Worm (Caenorhabditis elegans) whole organism, L4/young adult: ENCODE data around the gene ttr-19.
A peak's percentile ranks its signal among the peaks of the same experiment; 100 is the strongest.

ENCODE experiments used
- W03F9.2 ChIP-seq: fragments of 150-350 bp; optimal IDR thresholded peaks from 2 replicates; lab custom pipeline; 2014; ENCODE audit warnings: missing biosample characterization, missing genetic modification characterization
- dao-5 ChIP-seq: sonication (generic microtip); optimal IDR thresholded peaks from 2 replicates; lab custom pipeline; 2016; ENCODE audit warnings: missing genotype, missing genetic modification characterization, moderate library complexity, missing compliant biosample characterization
- him-1 ChIP-seq: sonication (generic microtip); optimal IDR thresholded peaks from 2 replicates; lab custom pipeline; 2016; ENCODE audit warnings: missing genotype, missing genetic modification reagents, missing genetic modification characterization, missing compliant biosample characterization

ttr-19 gene

DNA sequence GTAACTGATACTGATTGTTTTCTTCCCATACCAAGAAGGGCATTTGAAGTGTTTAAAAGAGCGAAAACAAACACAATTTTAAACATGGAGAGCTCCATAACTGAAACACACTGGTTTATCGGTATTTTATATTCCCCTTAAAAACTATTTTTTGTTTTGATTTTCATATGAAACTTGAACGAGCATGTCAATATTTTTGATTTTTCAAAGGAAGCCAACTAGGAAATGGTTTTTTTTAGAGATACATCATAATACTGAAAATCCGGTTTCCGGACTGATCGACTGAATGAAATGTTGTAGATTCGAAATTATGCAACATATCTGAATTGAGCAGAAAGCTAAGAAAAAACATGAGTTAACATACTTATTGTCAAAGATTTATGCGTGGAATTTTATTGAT, at the start of gene ttr-19:
Gene ttr-19 (minus strand): TSS at position 101 of the 400 bp plus-strand sequence.
- TF ChIP-seq dao-5 (tag; lab: Kevin White, UChicago) (no peak), him-1 (no peak), W03F9.2 (tag; lab: Kevin White, UChicago) (no peak)

DNA sequence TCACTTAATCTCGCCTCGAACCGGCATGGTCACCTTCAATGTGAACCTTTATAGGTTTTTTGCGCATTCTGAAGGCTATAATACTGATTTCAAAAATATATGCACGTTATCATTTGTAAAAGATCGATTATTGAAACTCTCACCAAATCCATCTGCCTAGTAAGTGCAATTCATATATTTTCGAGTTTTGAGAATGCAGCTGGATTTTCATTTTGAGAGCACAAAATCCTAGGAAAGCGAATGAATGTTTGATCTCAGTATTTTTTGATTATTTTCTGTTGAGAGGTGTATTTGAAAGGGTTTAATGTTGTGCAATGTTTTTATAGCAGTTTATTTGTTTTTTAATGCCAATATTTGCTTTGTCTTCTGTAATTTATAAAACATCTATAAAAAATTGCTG, 48.8 kb upstream of the ttr-19 start:
- TF ChIP-seq dao-5 (tag; lab: Kevin White, UChicago) (no peak), him-1 (no peak), W03F9.2 (tag; lab: Kevin White, UChicago) (no peak)

DNA sequence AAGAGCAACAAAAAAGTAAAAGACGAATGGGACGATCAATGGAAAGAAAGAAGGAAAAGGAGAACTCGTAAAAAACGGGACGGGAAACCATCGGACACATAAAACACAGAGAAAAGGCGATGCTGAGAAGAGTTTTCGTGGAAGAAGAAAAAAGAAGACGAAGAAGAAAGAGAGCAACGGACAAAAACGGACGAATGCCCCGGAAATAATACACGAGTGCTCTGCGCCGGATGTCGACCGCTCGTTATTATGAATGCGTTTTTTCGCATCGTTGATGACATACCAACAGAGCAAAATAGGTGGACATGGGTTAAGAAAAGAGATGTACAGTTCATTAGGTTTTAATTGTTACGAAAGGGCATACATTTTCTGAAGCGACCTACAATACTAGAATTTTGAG, 48.4 kb upstream of the ttr-19 start, which contains the start of gene Y22F5A.11:
Gene Y22F5A.11 (minus strand): TSS at position 28 of the 400 bp plus-strand sequence.
- no peak for TF ChIP-seq W03F9.2 (tag; lab: Kevin White, UChicago)
- TF ChIP-seq him-1 = no peak
- no peak for TF ChIP-seq dao-5 (tag; lab: Kevin White, UChicago)

DNA sequence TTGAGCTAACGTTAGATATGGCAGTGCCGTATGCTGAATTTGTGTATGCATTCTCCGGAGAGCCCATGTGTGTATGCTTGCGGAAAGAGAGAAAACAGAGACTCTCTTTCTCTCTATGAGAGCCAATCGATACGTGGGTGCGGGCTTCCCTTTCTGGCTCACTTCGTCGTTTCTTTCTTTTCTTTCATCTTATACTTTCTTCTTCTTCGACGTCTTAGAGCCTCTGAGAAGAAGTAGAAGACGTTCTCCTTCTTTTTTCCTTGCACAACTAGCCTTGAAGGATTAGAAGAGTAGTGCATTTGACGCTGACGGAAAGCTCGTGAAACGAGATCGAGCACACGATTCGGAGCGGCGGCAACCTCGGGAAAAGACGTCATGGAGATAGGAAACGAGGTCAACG, 46.6 kb upstream of the ttr-19 start:
- TF ChIP-seq him-1 (peak; percentile 46), dao-5 (tag; lab: Kevin White, UChicago) (no peak)

DNA sequence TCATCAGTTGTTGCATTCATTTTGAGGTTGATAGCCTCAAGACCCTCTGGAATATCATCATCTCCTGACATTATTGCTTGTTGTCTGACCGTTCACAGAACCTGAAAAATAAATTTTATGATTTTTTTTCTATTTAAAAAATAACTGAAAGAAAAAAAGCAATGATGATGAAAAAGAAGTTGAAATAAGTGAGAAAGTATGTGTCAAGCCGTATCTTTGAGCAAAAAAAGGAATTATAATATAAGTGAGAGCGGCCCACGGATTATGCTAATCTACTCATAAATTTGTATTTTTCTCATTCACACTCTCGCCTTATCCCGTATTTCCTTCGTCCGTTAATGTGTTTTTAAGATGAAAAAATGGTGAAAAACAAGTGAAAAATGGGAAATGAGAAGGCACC, 43.0 kb upstream of the ttr-19 start, which contains the start of gene ric-4:
Gene ric-4 (minus strand): TSS at position 101 of the 400 bp plus-strand sequence.
- TF ChIP-seq dao-5 (tag; lab: Kevin White, UChicago) = no peak
- no peak for TF ChIP-seq W03F9.2 (tag; lab: Kevin White, UChicago)
- TF ChIP-seq him-1 = no peak

DNA sequence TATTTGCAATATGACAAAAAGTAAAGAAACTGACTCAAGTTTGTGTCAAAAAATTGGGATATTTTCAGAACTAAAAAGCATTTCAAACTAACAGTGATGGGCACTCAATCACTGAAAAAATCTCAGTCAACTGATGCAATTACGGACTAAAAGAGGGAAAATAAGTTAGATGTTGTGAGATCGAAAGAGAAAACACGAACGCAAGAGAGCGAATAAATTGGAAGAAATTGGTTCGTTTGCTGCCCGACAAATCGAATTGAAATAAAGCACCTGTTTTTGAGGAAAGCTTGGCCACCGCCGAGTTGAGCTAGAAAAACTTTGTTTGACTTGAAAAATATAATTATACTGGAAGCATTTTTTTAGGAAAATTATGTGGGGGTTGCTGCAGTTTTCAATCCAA, 38.8 kb upstream of the ttr-19 start:
- TF ChIP-seq dao-5 (tag; lab: Kevin White, UChicago) = no peak
- TF ChIP-seq W03F9.2 (tag; lab: Kevin White, UChicago) = no peak

DNA sequence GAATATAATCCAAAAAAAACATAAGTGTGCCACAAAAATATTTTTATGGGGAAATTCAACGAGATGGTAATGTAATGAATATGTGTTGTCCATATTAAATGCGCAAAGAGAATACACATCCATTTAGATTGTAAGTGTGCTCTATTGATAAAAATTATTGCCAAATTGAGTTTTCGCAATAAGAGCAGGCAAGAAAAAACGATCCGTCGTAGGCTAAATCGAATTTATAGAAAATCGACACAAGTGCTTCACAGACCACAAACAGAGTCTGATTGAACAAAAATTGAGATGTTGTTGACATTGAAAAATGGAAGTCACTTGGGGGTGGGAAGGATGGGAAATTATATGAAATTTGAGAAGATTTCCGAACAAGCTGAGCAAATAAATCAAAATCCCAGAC, 37.8 kb upstream of the ttr-19 start:
- TF ChIP-seq dao-5 (tag; lab: Kevin White, UChicago) (no peak), W03F9.2 (tag; lab: Kevin White, UChicago) (no peak), him-1 (no peak)

DNA sequence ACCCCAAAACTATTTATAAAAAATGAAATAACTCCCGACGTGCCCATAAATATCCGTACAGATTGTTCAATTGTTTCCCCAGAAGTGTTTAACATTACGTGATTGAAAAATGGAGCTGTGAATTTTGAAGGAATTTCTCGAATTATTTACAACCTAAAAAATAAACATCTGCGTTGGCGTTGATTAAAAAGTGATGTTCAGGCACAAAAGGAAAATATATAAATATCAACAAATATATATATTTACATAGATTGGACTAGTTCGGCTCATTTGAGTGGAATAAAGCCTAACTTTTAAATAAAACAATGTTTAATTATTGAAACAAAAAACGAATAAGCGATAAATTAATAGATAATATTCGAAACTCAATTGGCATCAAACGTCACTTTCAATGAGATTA, 33.2 kb upstream of the ttr-19 start, which contains the start of gene sri-18:
Gene sri-18 (minus strand): TSS at position 101 of the 400 bp plus-strand sequence.
- TF ChIP-seq him-1 (peak; percentile 15), W03F9.2 (tag; lab: Kevin White, UChicago) (no peak), dao-5 (tag; lab: Kevin White, UChicago) (no peak)

DNA sequence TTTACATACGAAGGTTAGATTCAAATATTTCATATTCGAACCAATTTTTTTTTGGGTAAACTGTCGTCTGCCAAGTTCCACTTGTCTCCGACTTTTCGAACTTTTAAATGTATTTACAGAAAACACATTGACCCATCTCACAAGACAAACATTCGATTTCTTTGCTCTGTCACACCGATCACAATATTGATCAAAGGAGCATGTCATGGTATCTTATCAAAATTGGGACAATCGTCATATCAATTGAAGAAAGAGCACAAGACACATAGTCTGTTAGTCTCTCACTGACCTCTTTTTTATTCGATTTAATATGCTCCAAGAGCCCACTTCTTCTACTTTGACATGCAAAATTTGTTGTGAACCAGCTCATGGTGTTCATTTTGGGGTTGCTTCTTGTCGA, 28.8 kb upstream of the ttr-19 start, which contains the start of gene nhr-232:
Gene nhr-232 (plus strand): TSS at position 121 of the 400 bp plus-strand sequence.
- no peak for TF ChIP-seq dao-5 (tag; lab: Kevin White, UChicago)

DNA sequence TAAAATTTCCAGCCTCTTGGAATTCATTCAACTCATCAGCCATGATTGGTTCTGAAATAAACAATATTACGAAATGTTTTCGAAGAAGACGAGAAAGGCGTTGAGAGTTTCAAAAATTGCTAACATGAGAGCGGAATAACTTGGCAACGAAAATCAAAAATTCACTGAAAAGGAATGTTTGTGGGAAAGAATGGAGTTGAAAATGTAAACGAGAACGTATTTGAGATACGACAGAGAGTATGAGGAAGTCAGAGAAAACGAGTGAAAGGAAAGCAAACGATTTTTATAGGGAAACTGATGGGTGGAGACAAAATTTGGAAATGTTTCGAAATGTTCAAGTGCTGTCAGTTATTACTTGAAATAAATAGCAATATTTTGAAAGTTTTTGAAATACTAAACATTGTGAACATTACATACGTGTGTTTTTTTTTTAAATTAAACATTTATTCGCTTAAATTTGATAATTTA, 27.8 kb upstream of the ttr-19 start, which contains the start of gene rop-1:
Gene rop-1 (minus strand): TSS at position 51 of the 468 bp plus-strand sequence.
- TF ChIP-seq dao-5 (tag; lab: Kevin White, UChicago) = no peak

DNA sequence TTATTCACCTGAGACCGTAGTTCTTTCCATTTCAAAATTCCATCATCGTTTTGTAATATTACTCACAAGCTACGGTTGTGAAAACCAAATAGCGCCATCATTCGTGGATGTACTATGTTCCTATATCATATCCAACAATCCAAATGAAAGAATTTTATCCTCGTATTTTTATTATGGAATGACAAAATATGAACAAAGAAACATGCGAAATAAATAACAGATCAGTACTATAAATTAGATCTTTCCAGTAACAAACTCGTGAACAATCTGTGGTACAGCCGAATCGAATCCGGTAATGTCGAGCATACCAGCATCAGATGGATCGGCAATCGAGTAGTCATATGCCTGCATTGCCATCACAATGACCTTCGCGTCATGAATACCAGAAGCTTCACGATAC, 25.4 kb upstream of the ttr-19 start:
- no peak for TF ChIP-seq W03F9.2 (tag; lab: Kevin White, UChicago)
- no peak for TF ChIP-seq dao-5 (tag; lab: Kevin White, UChicago)
- TF ChIP-seq him-1 = no peak

DNA sequence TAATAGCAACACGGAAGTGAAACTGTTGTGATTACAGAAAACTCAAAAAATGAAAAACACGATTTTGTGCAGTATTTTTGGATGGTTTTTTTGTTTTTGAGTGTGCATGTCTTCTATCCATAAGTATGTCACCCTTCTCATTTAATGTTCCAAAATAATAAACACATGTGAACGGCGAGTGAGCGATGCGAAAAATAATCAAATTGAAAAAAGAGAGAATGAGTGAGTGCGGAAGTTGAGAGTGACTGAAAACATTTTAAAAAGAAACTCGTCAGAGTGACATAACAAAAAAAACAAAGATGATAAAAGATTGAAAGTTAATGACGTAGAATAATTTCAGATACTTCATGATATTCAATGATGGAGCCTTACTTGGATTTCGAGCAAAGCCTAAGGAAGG, 22.3 kb upstream of the ttr-19 start:
- TF ChIP-seq W03F9.2 (tag; lab: Kevin White, UChicago) (no peak), dao-5 (tag; lab: Kevin White, UChicago) (no peak), him-1 (no peak)

DNA sequence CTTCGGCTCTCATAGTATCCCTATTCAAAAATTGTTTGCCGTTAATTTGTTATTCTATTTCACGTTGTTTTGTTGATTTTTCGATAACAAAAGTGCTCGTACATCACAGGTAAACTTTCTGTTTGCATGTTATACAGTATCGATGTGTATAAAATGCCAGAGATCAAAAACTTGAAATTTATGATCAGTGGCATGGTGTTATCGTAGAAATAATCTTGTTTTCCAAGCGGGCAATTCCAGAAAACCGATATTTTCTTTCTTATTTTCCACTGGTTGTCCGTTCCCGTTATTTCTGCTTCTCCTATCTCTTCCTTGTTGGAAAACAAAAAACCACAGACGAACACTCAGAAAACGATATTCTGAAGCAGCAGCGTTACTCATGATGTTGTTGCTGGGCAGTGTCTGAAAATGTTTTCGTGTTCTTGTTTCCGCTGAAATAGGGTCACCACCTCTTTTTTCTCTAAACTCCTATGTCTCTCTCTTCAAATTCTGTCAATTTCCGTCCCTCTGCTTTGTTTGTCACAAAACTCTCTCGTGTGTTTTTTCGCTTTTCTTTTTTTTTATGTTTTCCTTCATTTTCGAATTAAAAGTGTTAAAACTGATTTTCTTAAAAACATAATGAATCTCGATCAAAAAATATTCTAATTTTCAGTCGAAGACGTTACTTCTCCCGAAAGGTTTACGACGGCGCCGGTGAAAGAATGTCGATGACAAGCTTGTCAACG, 21.2 kb upstream of the ttr-19 start, which contains the start of gene akt-1:
Gene akt-1 (plus strand): TSS at position 651 of the 725 bp plus-strand sequence.
- TF ChIP-seq him-1 = no peak
- TF ChIP-seq W03F9.2 (tag; lab: Kevin White, UChicago) = no peak
- TF ChIP-seq dao-5 (tag; lab: Kevin White, UChicago) = no peak

DNA sequence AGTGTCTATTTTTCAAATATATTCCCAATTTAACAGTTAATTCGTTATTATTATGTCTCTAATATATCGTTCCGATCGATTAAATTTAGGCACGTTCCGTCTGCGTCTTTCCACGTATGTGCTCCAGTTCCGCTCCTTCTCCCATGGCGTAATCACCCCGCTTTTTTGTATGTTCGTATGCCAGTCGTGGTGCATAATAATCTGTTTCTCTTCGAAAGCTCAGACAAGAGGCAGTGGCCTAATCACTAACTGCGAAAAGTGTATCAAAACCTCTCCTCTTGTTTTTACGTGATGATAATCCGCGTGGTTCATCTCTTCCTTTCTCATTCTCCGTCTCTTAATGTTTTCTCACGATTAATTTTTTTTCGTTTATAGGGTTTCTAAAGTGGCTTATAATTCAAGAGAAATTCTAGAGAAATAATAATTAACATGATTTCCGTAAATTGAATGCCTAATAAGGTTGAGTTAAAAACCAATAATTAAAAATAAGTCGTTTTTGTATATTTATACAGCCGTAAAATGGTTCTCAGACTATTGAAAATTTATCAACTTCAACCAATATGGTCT, 20.5 kb upstream of the ttr-19 start:
- no peak for TF ChIP-seq dao-5 (tag; lab: Kevin White, UChicago)
- no peak for TF ChIP-seq him-1
- TF ChIP-seq W03F9.2 (tag; lab: Kevin White, UChicago) = no peak
